Worm (Caenorhabditis elegans): ENCODE results near the gene R04A9.7.

R04A9.7 gene

DNA sequence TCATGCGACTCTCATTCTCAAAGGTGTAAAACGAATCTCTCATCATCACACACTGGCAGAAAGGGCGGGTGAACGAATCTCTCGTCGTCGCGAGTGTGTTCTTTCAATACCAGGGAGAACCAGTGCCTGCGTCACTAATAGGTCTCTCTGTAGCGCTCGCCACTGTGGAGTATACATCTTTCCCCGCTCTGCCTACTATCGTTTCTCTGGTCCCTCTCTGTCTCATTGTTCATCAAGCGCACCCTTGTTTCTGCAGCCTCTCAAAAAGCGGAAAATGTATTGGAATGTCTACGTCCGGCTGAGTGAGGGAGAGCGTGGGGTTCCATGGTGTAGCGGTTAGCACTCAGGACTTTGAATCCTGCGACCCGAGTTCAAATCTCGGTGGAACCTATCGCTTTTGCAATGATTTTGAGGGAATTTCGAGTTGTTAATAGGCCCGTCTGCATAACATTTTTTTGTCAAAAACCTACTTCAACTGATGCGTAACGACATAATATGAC, 15.4 kb upstream of the R04A9.7 start (continued):
- no peak for TF ChIP-seq ama-1 (optimal IDR thresholded peaks at IDR 0.05)
- peak in 1 of 2 experiments; percentile 26 for TF ChIP-seq ama-1 (GFP tag; optimal IDR thresholded peaks at IDR 0.05)
- 0 out of 2 replicates have a peak, but pooled peaks have one; percentile 51 for TF ChIP-seq egl-44 (GFP tag; IDR thresholded peaks at IDR 0.05)
- TF ChIP-seq hmg-1.2 (GFP tag; IDR thresholded peaks at IDR 0.05): peak; percentile 89
- TF ChIP-seq Y53F4B.3 (GFP tag; IDR thresholded peaks at IDR 0.05): no peak
- peak; percentile 64 for TF ChIP-seq ztf-3 (GFP tag; optimal IDR thresholded peaks at IDR 0.05)
- TF ChIP-seq C06A6.2 (GFP tag; conservative IDR thresholded peaks at IDR 0.05): peak; percentile 82; the same call in 1 of the 2 replicates
- peak in 1 of 2 experiments; percentile 85 for TF ChIP-seq let-607 (tag; optimal IDR thresholded peaks at IDR 0.05)
- TF ChIP-seq K12H6.12 (tag; optimal IDR thresholded peaks at IDR 0.05): peak; percentile 85
- peak; percentile 58 for TF ChIP-seq F23B12.7 (tag; optimal IDR thresholded peaks at IDR 0.05; ENCODE audit: insufficient read depth)
- TF ChIP-seq F39B2.1 (GFP tag; IDR thresholded peaks at IDR 0.05): no peak
- TF ChIP-seq K11D2.4 (GFP tag; IDR thresholded peaks at IDR 0.05): peak; percentile 89
- peak; percentile 70 for TF ChIP-seq D2030.7 (GFP tag; IDR thresholded peaks at IDR 0.05)
- peak; percentile 95 for TF ChIP-seq ztf-26 (tag; optimal IDR thresholded peaks at IDR 0.05)

DNA sequence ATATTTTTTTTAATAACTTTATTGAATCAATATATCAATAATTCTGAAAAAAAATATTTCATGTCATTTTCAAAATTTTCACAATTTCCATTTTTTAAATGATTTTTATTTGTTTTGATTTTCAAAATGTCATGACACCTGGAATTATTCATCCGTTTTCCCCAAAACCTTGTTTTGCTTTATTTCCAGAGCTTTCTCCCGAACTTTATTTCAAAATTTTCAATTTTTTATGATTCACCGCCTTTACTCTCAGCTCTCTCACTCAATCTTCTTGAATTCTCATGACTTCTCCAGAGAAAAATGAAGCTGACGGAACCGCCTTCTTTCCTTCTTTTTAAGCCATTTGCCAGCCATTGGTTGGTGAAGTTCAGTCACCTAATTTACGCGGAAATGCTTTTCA, 9.9 kb upstream of the R04A9.7 start, which contains the start of gene R04A9.1:
R04A9.1 (plus strand) TSS at position 301 of the 400 bp plus-strand sequence.
- no peak for TF ChIP-seq snpc-3.4 (tag; optimal IDR thresholded peaks at IDR 0.05)
- TF ChIP-seq mcd-1 (GFP tag; IDR thresholded peaks at IDR 0.05): no peak
- TF ChIP-seq chd-7 (tag; optimal IDR thresholded peaks at IDR 0.05): no peak
- TF ChIP-seq lsy-27 (tag; optimal IDR thresholded peaks at IDR 0.05; ENCODE audit: borderline replicate concordance, insufficient read depth): no peak
- no peak for TF ChIP-seq aptf-3 (GFP tag; IDR thresholded peaks at IDR 0.05)
- no peak for TF ChIP-seq efl-1 (GFP tag; optimal IDR thresholded peaks at IDR 0.05)
- no peak for TF ChIP-seq rcor-1 (GFP tag; IDR thresholded peaks at IDR 0.05)
- TF ChIP-seq ztf-22 (GFP tag; optimal IDR thresholded peaks at IDR 0.05): no peak
- no peak for TF ChIP-seq dpl-1 (GFP tag; optimal IDR thresholded peaks at IDR 0.05)
- no peak for TF ChIP-seq sptf-2 (GFP tag; optimal IDR thresholded peaks at IDR 0.05)
- TF ChIP-seq hmg-20 (GFP tag; IDR thresholded peaks at IDR 0.05): no peak
- TF ChIP-seq attf-5 (GFP tag; optimal IDR thresholded peaks at IDR 0.05): no peak
- TF ChIP-seq F23B12.7 (tag; optimal IDR thresholded peaks at IDR 0.05; ENCODE audit: insufficient read depth): no peak
- TF ChIP-seq T07F8.4 (tag; optimal IDR thresholded peaks at IDR 0.05): no peak
- TF ChIP-seq K11D2.4 (GFP tag; IDR thresholded peaks at IDR 0.05): no peak
- TF ChIP-seq tlf-1 (GFP tag; optimal IDR thresholded peaks at IDR 0.05): no peak
- TF ChIP-seq lin-35 (GFP tag; optimal IDR thresholded peaks at IDR 0.05): no peak
- TF ChIP-seq bed-2 (GFP tag; IDR thresholded peaks at IDR 0.05): no peak
- TF ChIP-seq ekl-4 (GFP tag; IDR thresholded peaks at IDR 0.05): no peak
- TF ChIP-seq B0019.2 (GFP tag; conservative IDR thresholded peaks at IDR 0.05): no peak

DNA sequence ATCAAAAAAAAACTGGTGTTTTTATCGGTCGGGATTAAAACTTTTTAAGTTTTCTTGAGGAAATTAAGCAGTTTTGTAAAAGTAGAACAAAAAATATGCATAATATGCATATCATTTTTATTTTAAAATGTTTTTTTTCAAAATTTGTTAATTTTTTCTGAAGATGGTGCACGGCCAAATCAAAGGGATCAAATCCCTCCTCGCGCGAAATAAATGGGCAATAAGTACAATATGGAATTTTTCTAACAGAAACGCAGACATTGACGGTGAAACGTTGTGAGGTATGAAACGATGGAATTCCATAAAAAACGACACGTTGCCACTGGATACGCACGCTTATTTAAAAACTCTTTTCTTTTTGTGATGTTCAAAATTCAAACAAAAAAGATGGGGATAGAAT, 8.3 kb upstream of the R04A9.7 start:
- TF ChIP-seq gei-17 (GFP tag; optimal IDR thresholded peaks at IDR 0.05) (peak; percentile 36), unc-130 (GFP tag; optimal IDR thresholded peaks at IDR 0.05) (no peak), nhr-27 (tag; optimal IDR thresholded peaks at IDR 0.05) (no peak), lin-40 (tag; optimal IDR thresholded peaks at IDR 0.05) (peak; percentile 59)
